Fruit fly (Drosophila melanogaster): ENCODE measurements around the gene ND-51.

- TF ChIP-seq crp (GFP tag; optimal IDR thresholded peaks at IDR 0.05) (no peak), lmd (GFP tag; IDR thresholded peaks at IDR 0.05) (no peak), CG11085 (GFP tag; IDR thresholded peaks at IDR 0.05) (no peak), hkb (optimal IDR thresholded peaks at IDR 0.05) (no peak), hkb (GFP tag; IDR thresholded peaks at IDR 0.05) (no peak), bcd (GFP tag; optimal IDR thresholded peaks at IDR 0.05) (no peak)
Observed at dm6 chr2L:6084694-6085093, 22.1 kb upstream of the ND-51 start.
